Fruit fly (Drosophila melanogaster) Kc167 (cell line): ENCODE results near the gene CG12099.

ENCODE experiments used
- Myc ChIP-seq: fragments of >200 bp; optimal IDR thresholded peaks from 2 replicates; lab custom pipeline; 2017; ENCODE audit warnings: missing external identifiers
- Sin3A ChIP-seq: fragments of >200 bp; optimal IDR thresholded peaks from 2 replicates; lab custom pipeline; 2018; ENCODE audit warnings: missing external identifiers
- h ChIP-seq: fragments of >200 bp; optimal IDR thresholded peaks from 3 replicates; lab custom pipeline; 2018; ENCODE audit warnings: missing external identifiers
- insv ChIP-seq: fragments of >200 bp; optimal IDR thresholded peaks from 3 replicates; lab custom pipeline; 2018; ENCODE audit warnings: missing external identifiers
- psq ChIP-seq: fragments of >200 bp; optimal IDR thresholded peaks from 2 replicates; lab custom pipeline; 2017; ENCODE audit warnings: missing external identifiers
- ttk ChIP-seq: sonication (Bioruptor generic); optimal IDR thresholded peaks from 2 replicates; lab custom pipeline; 2017; ENCODE audit warnings: missing external identifiers

CG12099 gene

dm6 chr3L:1580194-1580593 is 21.9 kb upstream of the CG12099 start:
- no peak for TF ChIP-seq Sin3A
- no peak for TF ChIP-seq Myc (lab: Kevin White, UChicago)
- TF ChIP-seq psq (lab: Kevin White, UChicago), result no peak
- no peak for TF ChIP-seq h (lab: Kevin White, UChicago)
- no peak for TF ChIP-seq ttk (lab: Kevin White, UChicago)
- TF ChIP-seq insv, result no peak

dm6 chr3L:1579169-1579853 is 21.0 kb upstream of the CG12099 start:
- TF ChIP-seq Sin3A (no peak), h (lab: Kevin White, UChicago) (no peak), insv (no peak), Myc (lab: Kevin White, UChicago) (no peak), ttk (lab: Kevin White, UChicago) (no peak), psq (lab: Kevin White, UChicago) (no peak)

- TF ChIP-seq Myc (lab: Kevin White, UChicago) (no peak), Sin3A (no peak), insv (no peak), h (lab: Kevin White, UChicago) (no peak), psq (lab: Kevin White, UChicago) (no peak), ttk (lab: Kevin White, UChicago) (no peak)
Measured at dm6 chr3L:1578391-1578948, 20.2 kb upstream of the CG12099 start.

dm6 chr3L:1577338-1577737 is 19.1 kb upstream of the CG12099 start:
- TF ChIP-seq Myc (lab: Kevin White, UChicago), result no peak

dm6 chr3L:1576489-1577106 is 18.3 kb upstream of the CG12099 start, which contains the start of gene CG13917:
Gene CG13917, plus strand, starts transcription at chr3L:1576699.
- no peak for TF ChIP-seq psq (lab: Kevin White, UChicago)
- TF ChIP-seq h (lab: Kevin White, UChicago), result no peak
- TF ChIP-seq Sin3A, result no peak
- no peak for TF ChIP-seq ttk (lab: Kevin White, UChicago)
- TF ChIP-seq Myc (lab: Kevin White, UChicago), result no peak
- TF ChIP-seq insv, result no peak

- no peak for TF ChIP-seq h (lab: Kevin White, UChicago)
- TF ChIP-seq ttk (lab: Kevin White, UChicago), result no peak
- TF ChIP-seq Myc (lab: Kevin White, UChicago), result no peak
- no peak for TF ChIP-seq psq (lab: Kevin White, UChicago)
- no peak for TF ChIP-seq insv
- no peak for TF ChIP-seq Sin3A
Measured at dm6 chr3L:1575731-1576376, 17.6 kb upstream of the CG12099 start.

dm6 chr3L:1573191-1573590 is 14.9 kb upstream of the CG12099 start:
- TF ChIP-seq insv (no peak), h (lab: Kevin White, UChicago) (no peak), Myc (lab: Kevin White, UChicago) (no peak), Sin3A (no peak), psq (lab: Kevin White, UChicago) (no peak), ttk (lab: Kevin White, UChicago) (no peak)

dm6 chr3L:1571077-1571476 is 12.8 kb upstream of the CG12099 start:
- TF ChIP-seq insv, result no peak
- TF ChIP-seq Myc (lab: Kevin White, UChicago), result no peak
- no peak for TF ChIP-seq psq (lab: Kevin White, UChicago)
- no peak for TF ChIP-seq Sin3A
- no peak for TF ChIP-seq ttk (lab: Kevin White, UChicago)
- TF ChIP-seq h (lab: Kevin White, UChicago), result no peak

- TF ChIP-seq psq (lab: Kevin White, UChicago), result no peak
- no peak for TF ChIP-seq insv
- TF ChIP-seq Sin3A, result no peak
- TF ChIP-seq Myc (lab: Kevin White, UChicago), result no peak
- no peak for TF ChIP-seq h (lab: Kevin White, UChicago)
- TF ChIP-seq ttk (lab: Kevin White, UChicago), result no peak
Measured at dm6 chr3L:1569966-1570276, 11.6 kb upstream of the CG12099 start.

- TF ChIP-seq h (lab: Kevin White, UChicago) (no peak), ttk (lab: Kevin White, UChicago) (no peak), psq (lab: Kevin White, UChicago) (no peak), Sin3A (no peak), insv (no peak), Myc (lab: Kevin White, UChicago) (no peak)
Measured at dm6 chr3L:1569162-1569965, 11.1 kb upstream of the CG12099 start, which contains the start of gene Tmep. Gene Tmep, plus strand, starts transcription at chr3L:1569181.
